Worm (Caenorhabditis elegans) whole organism, L4 larva: ENCODE measurements around the gene inpp-4B.

Source experiments
- Y105C5A.15 ChIP-seq: fragments of 200-800 bp; sonication (Bioruptor generic); IDR thresholded peaks from 2 replicates; pipeline ENCODE4 v1.3.6; 2022; ENCODE audit warnings: missing genetic modification characterization, missing compliant biosample characterization
- aha-1 ChIP-seq: fragments of 150-350 bp; peaks from one replicate; lab custom pipeline; 2014; ENCODE audit warnings: missing biosample characterization, missing genetic modification characterization
- ama-1 ChIP-seq: fragments of 150-350 bp; optimal IDR thresholded peaks from 2 replicates; lab custom pipeline; 2014; ENCODE audit warnings: inconsistent platforms, mixed read lengths
- ceh-62 ChIP-seq: sonication (generic microtip); optimal IDR thresholded peaks from 2 replicates; lab custom pipeline; 2017; ENCODE audit warnings: missing biosample characterization, missing genetic modification characterization
- cey-2 ChIP-seq: sonication (generic microtip); optimal IDR thresholded peaks from 3 replicates; lab custom pipeline; 2017; ENCODE audit warnings: missing genetic modification characterization, mild to moderate bottlenecking, missing compliant biosample characterization, antibody characterized with exemption, borderline replicate concordance; ENCODE audit not compliant: insufficient read depth
- daf-12 ChIP-seq: fragments of 150-350 bp; optimal IDR thresholded peaks from 2 replicates; lab custom pipeline; 2014; ENCODE audit warnings: missing biosample characterization, missing genetic modification reagents, missing genetic modification characterization
- daf-16 ChIP-seq, 3 experiments: sonication (generic microtip); optimal IDR thresholded peaks; 2 replicates each; lab custom pipeline; 2016 to 2017; ENCODE audit warnings: missing genetic modification characterization in 3 of 3, missing genetic modification reagents in 3 of 3, mild to moderate bottlenecking in 2 of 3, missing compliant biosample characterization in 2 of 3, missing biosample characterization in 1 of 3, moderate library complexity in 1 of 3
- dmd-6 ChIP-seq: fragments of 200-800 bp; sonication (Bioruptor generic); IDR thresholded peaks from 2 replicates; pipeline ENCODE4 v1.3.6; 2022; ENCODE audit warnings: missing genetic modification reagents, missing genetic modification characterization, missing compliant biosample characterization
- egl-43 ChIP-seq: fragments of 200-800 bp; sonication (Bioruptor generic); IDR thresholded peaks from 2 replicates; pipeline ENCODE4 v1.3.6; 2022; ENCODE audit warnings: missing genetic modification reagents, missing genetic modification characterization, missing compliant biosample characterization
- gei-8 ChIP-seq: fragments of 200-800 bp; sonication (Bioruptor generic); optimal IDR thresholded peaks from 2 replicates; lab custom pipeline; 2018; ENCODE audit warnings: mild to moderate bottlenecking, missing genetic modification characterization, missing compliant biosample characterization
- hif-1 ChIP-seq, 2 experiments: sonication (generic microtip); optimal IDR thresholded peaks; 2 replicates each; lab custom pipeline; 2016 to 2017; ENCODE audit warnings: missing compliant biosample characterization in 2 of 2, missing genetic modification characterization in 2 of 2, missing genetic modification reagents in 2 of 2, missing genotype in 2 of 2, mild to moderate bottlenecking in 1 of 2
- lin-13 ChIP-seq: fragments of 150-350 bp; optimal IDR thresholded peaks from 2 replicates; lab custom pipeline; 2014; ENCODE audit warnings: missing biosample characterization, missing genetic modification reagents, missing genetic modification characterization
- lin-29 ChIP-seq: fragments of 200-800 bp; sonication (Bioruptor generic); IDR thresholded peaks from 2 replicates; pipeline ENCODE4 v1.3.6; 2022; ENCODE audit warnings: missing genetic modification reagents, missing genetic modification characterization, missing compliant biosample characterization
- lin-39 ChIP-seq: fragments of 150-350 bp; optimal IDR thresholded peaks from 2 replicates; lab custom pipeline; 2014; ENCODE audit warnings: missing biosample characterization, missing genetic modification reagents, missing genetic modification characterization
- lsy-2 ChIP-seq, 2 experiments: fragments of 150-350 bp in 1 of 2; sonication (generic microtip) in 1 of 2; optimal IDR thresholded peaks; 2 replicates each; lab custom pipeline; 2014 to 2017; ENCODE audit warnings: missing biosample characterization in 2 of 2, missing genetic modification characterization in 2 of 2
- madf-5 ChIP-seq, 2 experiments: fragments of 200-800 bp; sonication (Bioruptor generic); IDR thresholded peaks; 2 replicates each; pipeline ENCODE4 v1.3.6; 2022; ENCODE audit warnings: missing compliant biosample characterization in 2 of 2, missing genetic modification characterization in 2 of 2
- mdl-1 ChIP-seq, 2 experiments: fragments of 150-350 bp in 1 of 2; sonication (generic microtip) in 1 of 2; optimal IDR thresholded peaks; 2 replicates each; lab custom pipeline; 2014 to 2017; ENCODE audit warnings: missing biosample characterization in 2 of 2, missing genetic modification characterization in 2 of 2
- mdt-29 ChIP-seq: fragments of 200-800 bp; sonication (Bioruptor generic); IDR thresholded peaks from 2 replicates; pipeline ENCODE4 v1.3.6; 2022; ENCODE audit warnings: missing genetic modification reagents, missing genetic modification characterization, missing compliant biosample characterization
- mes-2 ChIP-seq: sonication (generic microtip); optimal IDR thresholded peaks from 2 replicates; lab custom pipeline; 2016; ENCODE audit warnings: missing genotype, mild to moderate bottlenecking, missing genetic modification characterization, missing compliant biosample characterization; ENCODE audit not compliant: poor library complexity, severe bottlenecking
- nhr-28 ChIP-seq: fragments of 150-350 bp; optimal IDR thresholded peaks from 2 replicates; lab custom pipeline; 2014; ENCODE audit warnings: missing biosample characterization, missing genetic modification characterization
- nhr-41 ChIP-seq: fragments of 200-800 bp; sonication (Bioruptor generic); IDR thresholded peaks from 2 replicates; pipeline ENCODE4 v1.3.6; 2022; ENCODE audit warnings: missing genetic modification reagents, missing genetic modification characterization, missing compliant biosample characterization
- nhr-42 ChIP-seq: fragments of 200-800 bp; sonication (Bioruptor generic); IDR thresholded peaks from 2 replicates; pipeline ENCODE4 v1.3.6; 2022; ENCODE audit warnings: missing genetic modification characterization, missing compliant biosample characterization
- nhr-48 ChIP-seq: sonication (generic microtip); optimal IDR thresholded peaks from 2 replicates; lab custom pipeline; 2016; ENCODE audit warnings: mild to moderate bottlenecking, missing genetic modification characterization, missing compliant biosample characterization
- nhr-6 ChIP-seq: fragments of 150-350 bp; optimal IDR thresholded peaks from 2 replicates; lab custom pipeline; 2014; ENCODE audit warnings: missing biosample characterization, missing genetic modification characterization
- nhr-76 ChIP-seq: fragments of 150-350 bp; optimal IDR thresholded peaks from 2 replicates; lab custom pipeline; 2014; ENCODE audit warnings: missing biosample characterization, missing genetic modification characterization
- nhr-77 ChIP-seq: fragments of 150-350 bp; optimal IDR thresholded peaks from 2 replicates; lab custom pipeline; 2014; ENCODE audit warnings: missing biosample characterization, missing genetic modification characterization
- rbr-2 ChIP-seq: sonication (generic microtip); optimal IDR thresholded peaks from 2 replicates; lab custom pipeline; 2016; ENCODE audit warnings: missing genotype, missing genetic modification characterization, missing compliant biosample characterization
- snpc-1.2 ChIP-seq: fragments of 200-800 bp; sonication (Bioruptor generic); IDR thresholded peaks from 2 replicates; pipeline ENCODE4 v1.3.6; 2022; ENCODE audit warnings: missing genetic modification reagents, missing genetic modification characterization, missing compliant biosample characterization
- spr-1 ChIP-seq: sonication (generic microtip); optimal IDR thresholded peaks from 2 replicates; lab custom pipeline; 2016; ENCODE audit warnings: mild to moderate bottlenecking, missing genetic modification characterization, missing compliant biosample characterization
- tra-1 ChIP-seq: fragments of 200-800 bp; sonication (Bioruptor generic); IDR thresholded peaks from 2 replicates; pipeline ENCODE4 v1.3.6; 2022; ENCODE audit warnings: missing genetic modification reagents, missing genetic modification characterization, missing compliant biosample characterization
- unc-130 ChIP-seq: sonication (generic microtip); optimal IDR thresholded peaks from 2 replicates; lab custom pipeline; 2016; ENCODE audit warnings: missing genetic modification reagents, missing genetic modification characterization, missing compliant biosample characterization
- unc-39 ChIP-seq: sonication (generic microtip); optimal IDR thresholded peaks from 2 replicates; lab custom pipeline; 2017; ENCODE audit warnings: missing biosample characterization, missing genetic modification characterization
- unc-62 ChIP-seq, 3 experiments: fragments of 150-350 bp in 1 of 3; sonication (generic microtip); optimal IDR thresholded peaks in 2 of 3; peaks in 1 of 3; 1 replicate in 1 of 3; 2 replicates in 2 of 3; lab custom pipeline; 2014 to 2017; ENCODE audit warnings: missing biosample characterization in 3 of 3, missing genetic modification characterization in 3 of 3, missing genetic modification reagents in 3 of 3, missing genotype in 1 of 3
- zfp-3 ChIP-seq: fragments of 200-800 bp; sonication (Bioruptor generic); conservative IDR thresholded peaks from 2 replicates; pipeline ENCODE4 v1.3.6; 2022; ENCODE audit warnings: missing genetic modification reagents, missing genetic modification characterization, missing compliant biosample characterization
- zip-11 ChIP-seq: fragments of 200-800 bp; sonication (Bioruptor generic); IDR thresholded peaks from 2 replicates; pipeline ENCODE4 v1.3.6; 2022; ENCODE audit warnings: missing genetic modification characterization, missing compliant biosample characterization

The inpp-4B gene

ce11 chrIII:10270778-10271307 lies 4.2 kb upstream of the inpp-4B start, which contains the start of gene cnk-1 (continued):
- TF ChIP-seq dmd-6, result peak; percentile 98
- TF ChIP-seq spr-1 (tag; lab: Kevin White, UChicago), result no peak
- peak in 1 of 2 experiments; percentile 90 for TF ChIP-seq hif-1 (tag; optimal IDR thresholded peaks at IDR 0.05; lab: Kevin White, UChicago)
- TF ChIP-seq rbr-2 (tag; lab: Kevin White, UChicago), result peak; percentile 86
- no peak for TF ChIP-seq cey-2 (tag; lab: Kevin White, UChicago)
- TF ChIP-seq daf-12 (tag; lab: Kevin White, UChicago), result no peak
- TF ChIP-seq egl-43 (GFP tag; lab: Robert Waterston, UW), result peak; percentile 97
- TF ChIP-seq lin-29 (GFP tag; lab: Robert Waterston, UW), result peak; percentile 87
- no peak for TF ChIP-seq zip-11 (GFP tag; lab: Robert Waterston, UW)
- peak; percentile 99 for TF ChIP-seq tra-1 (GFP tag; lab: Robert Waterston, UW)
- no peak for TF ChIP-seq ceh-62 (tag; lab: Kevin White, UChicago)
- TF ChIP-seq nhr-77 (tag; lab: Kevin White, UChicago), result peak; percentile 6
- TF ChIP-seq nhr-42 (GFP tag; lab: Robert Waterston, UW), result peak; percentile 97
- no peak for TF ChIP-seq nhr-76 (tag; lab: Kevin White, UChicago)
- no peak for TF ChIP-seq daf-16 (GFP tag; optimal IDR thresholded peaks at IDR 0.05; lab: Kevin White, UChicago)
- TF ChIP-seq daf-16 (tag; optimal IDR thresholded peaks at IDR 0.05; lab: Kevin White, UChicago), result peak; percentile 57
- TF ChIP-seq lin-13 (GFP tag; lab: Kevin White, UChicago), result peak; percentile 51
- TF ChIP-seq unc-130 (GFP tag; lab: Kevin White, UChicago), result peak; percentile 94
- no peak for TF ChIP-seq gei-8 (GFP tag; lab: Kevin White, UChicago)
- peak in 1 of 2 experiments; percentile 82 for TF ChIP-seq lsy-2 (tag; optimal IDR thresholded peaks at IDR 0.05; lab: Kevin White, UChicago)
- peak; percentile 88 for TF ChIP-seq snpc-1.2
- peak; percentile 43 for TF ChIP-seq nhr-6
- TF ChIP-seq Y105C5A.15, result 0 out of 2 replicates have a peak, but pooled peaks have one; percentile 57
- TF ChIP-seq mdt-29 (GFP tag; lab: Robert Waterston, UW), result peak; percentile 94
- no peak for TF ChIP-seq unc-62 (GFP tag; optimal IDR thresholded peaks at IDR 0.05 in 1 of 2; lab: Kevin White, UChicago)
- TF ChIP-seq unc-62 (tag; optimal IDR thresholded peaks at IDR 0.05; lab: Kevin White, UChicago), result no peak
- peak; percentile 26 for TF ChIP-seq aha-1 (tag; lab: Kevin White, UChicago)
- peak; percentile 98 for TF ChIP-seq zfp-3 (GFP tag; lab: Robert Waterston, UW)
- TF ChIP-seq nhr-41 (GFP tag; lab: Robert Waterston, UW), result peak; percentile 74; the same call in 1 of the 2 replicates
- peak; percentile 99 for TF ChIP-seq mes-2 (tag; lab: Kevin White, UChicago)
- peak; percentile 37 for TF ChIP-seq nhr-48 (tag; lab: Kevin White, UChicago)
- TF ChIP-seq, all 104 proteins: peak for 61

DNA sequence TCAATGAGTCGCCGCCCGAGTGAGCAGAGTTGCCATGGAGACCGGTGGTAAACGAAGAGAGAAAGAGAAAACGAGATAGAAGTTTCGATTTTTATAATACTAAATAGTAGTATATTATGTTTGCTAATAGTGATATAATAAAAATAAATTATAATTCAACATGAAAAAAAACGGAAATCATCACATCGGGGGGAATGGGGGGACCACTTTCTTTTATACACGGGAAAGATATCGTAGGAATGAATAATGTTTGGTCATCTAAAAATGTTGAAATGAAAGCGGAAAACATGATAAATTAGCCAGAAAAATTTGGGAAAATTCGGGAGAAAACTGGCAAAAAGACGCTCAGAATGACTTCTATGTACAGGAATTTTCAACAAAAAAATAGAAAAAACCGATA lies 5.0 kb downstream of the inpp-4B start, which contains the start of gene bbs-5:
Gene bbs-5 (minus strand): TSS at position 101 of the 400 bp plus-strand sequence.
- TF ChIP-seq lin-29 (GFP tag; lab: Robert Waterston, UW), result no peak
- no peak for TF ChIP-seq nhr-28 (tag; lab: Kevin White, UChicago)
- no peak for TF ChIP-seq nhr-76 (tag; lab: Kevin White, UChicago)
- no peak for TF ChIP-seq madf-5 (GFP tag; IDR thresholded peaks at IDR 0.05; lab: Robert Waterston, UW)
- TF ChIP-seq daf-16 (GFP tag; optimal IDR thresholded peaks at IDR 0.05; lab: Kevin White, UChicago), result no peak
- no peak for TF ChIP-seq daf-16 (tag; optimal IDR thresholded peaks at IDR 0.05; lab: Kevin White, UChicago)
- TF ChIP-seq unc-39 (tag; lab: Kevin White, UChicago), result no peak
- no peak for TF ChIP-seq ama-1
- no peak for TF ChIP-seq egl-43 (GFP tag; lab: Robert Waterston, UW)
- TF ChIP-seq spr-1 (tag; lab: Kevin White, UChicago), result no peak
- no peak for TF ChIP-seq lin-39
- TF ChIP-seq, all 104 proteins: peak for 0

- TF ChIP-seq mdl-1 (tag; optimal IDR thresholded peaks at IDR 0.05; lab: Kevin White, UChicago) (no peak), unc-62 (GFP tag; optimal IDR thresholded peaks at IDR 0.05 in 1 of 2; lab: Kevin White, UChicago) (peak in 1 of 2 experiments; percentile 94), unc-62 (tag; optimal IDR thresholded peaks at IDR 0.05; lab: Kevin White, UChicago) (no peak)
Observed at ce11 chrIII:10261256-10261655, 5.4 kb downstream of the inpp-4B start.
